Worm (Caenorhabditis elegans) whole organism, L2 larva: ENCODE measurements around the gene clec-246.

ENCODE experiments used
- C34F6.9 ChIP-seq: fragments of 150-350 bp; optimal IDR thresholded peaks from 2 replicates; lab custom pipeline; 2014; ENCODE audit warnings: missing biosample characterization, missing genetic modification characterization
- R02D3.7 ChIP-seq: fragments of 150-350 bp; optimal IDR thresholded peaks from 2 replicates; lab custom pipeline; 2014; ENCODE audit warnings: missing biosample characterization, missing genetic modification characterization
- aly-2 ChIP-seq: fragments of 150-350 bp; optimal IDR thresholded peaks from 2 replicates; lab custom pipeline; 2014; ENCODE audit warnings: missing biosample characterization, missing genetic modification characterization
- ama-1 ChIP-seq: fragments of 150-350 bp; optimal IDR thresholded peaks from 2 replicates; lab custom pipeline; 2018; ENCODE audit warnings: inconsistent platforms
- ceh-16 ChIP-seq: fragments of 150-350 bp; optimal IDR thresholded peaks from 2 replicates; lab custom pipeline; 2014; ENCODE audit warnings: missing biosample characterization, missing genetic modification characterization
- ceh-82 ChIP-seq: fragments of 150-350 bp; optimal IDR thresholded peaks from 2 replicates; lab custom pipeline; 2014; ENCODE audit warnings: missing biosample characterization, missing genetic modification characterization
- dmd-4 ChIP-seq: sonication (generic microtip); optimal IDR thresholded peaks from 2 replicates; lab custom pipeline; 2017; ENCODE audit warnings: missing biosample characterization, missing genetic modification characterization
- egl-27 ChIP-seq: sonication (generic microtip); optimal IDR thresholded peaks from 3 replicates; lab custom pipeline; 2017; ENCODE audit warnings: missing biosample characterization, missing genetic modification reagents, missing genetic modification characterization
- fos-1 ChIP-seq: fragments of 150-350 bp; optimal IDR thresholded peaks from 2 replicates; lab custom pipeline; 2014; ENCODE audit warnings: missing biosample characterization, missing genetic modification characterization
- gmeb-1 ChIP-seq: fragments of 150-350 bp; optimal IDR thresholded peaks from 2 replicates; lab custom pipeline; 2014; ENCODE audit warnings: missing biosample characterization, missing genetic modification characterization
- lin-11 ChIP-seq: fragments of 150-350 bp; sonication (generic microtip); optimal IDR thresholded peaks from 2 replicates; lab custom pipeline; 2014; ENCODE audit warnings: missing biosample characterization, missing genetic modification characterization, inconsistent platforms, mixed read lengths
- lin-13 ChIP-seq: fragments of 150-350 bp; optimal IDR thresholded peaks from 2 replicates; lab custom pipeline; 2014; ENCODE audit warnings: missing biosample characterization, missing genetic modification reagents, missing genetic modification characterization
- lin-39 ChIP-seq: fragments of 150-350 bp; optimal IDR thresholded peaks from 2 replicates; lab custom pipeline; 2014; ENCODE audit warnings: missing biosample characterization, missing genetic modification reagents, missing genetic modification characterization
- mab-5 ChIP-seq: fragments of 150-350 bp; optimal IDR thresholded peaks from 2 replicates; lab custom pipeline; 2014; ENCODE audit warnings: missing biosample characterization, missing genetic modification characterization
- mbf-1 ChIP-seq: sonication (generic microtip); optimal IDR thresholded peaks from 2 replicates; lab custom pipeline; 2017; ENCODE audit warnings: missing biosample characterization, missing genetic modification characterization
- mdl-1 ChIP-seq, 2 experiments: fragments of 150-350 bp in 1 of 2; sonication (generic microtip) in 1 of 2; optimal IDR thresholded peaks; 2 replicates each; lab custom pipeline; 2017; ENCODE audit warnings: missing biosample characterization in 2 of 2, missing genetic modification characterization in 2 of 2
- nhr-10 ChIP-seq: sonication (generic microtip); optimal IDR thresholded peaks from 2 replicates; lab custom pipeline; 2017; ENCODE audit warnings: missing biosample characterization, missing genetic modification characterization
- nhr-11 ChIP-seq: fragments of 150-350 bp; optimal IDR thresholded peaks from 2 replicates; lab custom pipeline; 2014; ENCODE audit warnings: missing biosample characterization, missing genetic modification characterization
- nhr-12 ChIP-seq: fragments of 150-350 bp; optimal IDR thresholded peaks from 2 replicates; lab custom pipeline; 2014; ENCODE audit warnings: missing biosample characterization, missing genetic modification characterization
- nhr-21 ChIP-seq: fragments of 150-350 bp; optimal IDR thresholded peaks from 2 replicates; lab custom pipeline; 2014; ENCODE audit warnings: missing biosample characterization, missing genetic modification characterization
- nhr-23 ChIP-seq: fragments of 150-350 bp; optimal IDR thresholded peaks from 2 replicates; lab custom pipeline; 2014; ENCODE audit warnings: missing biosample characterization, missing genetic modification reagents, missing genetic modification characterization
- nhr-237 ChIP-seq: fragments of 150-350 bp; optimal IDR thresholded peaks from 2 replicates; lab custom pipeline; 2014; ENCODE audit warnings: missing biosample characterization, missing genetic modification characterization
- nhr-6 ChIP-seq: fragments of 150-350 bp; optimal IDR thresholded peaks from 2 replicates; lab custom pipeline; 2014; ENCODE audit warnings: missing biosample characterization, missing genetic modification characterization
- nhr-77 ChIP-seq: fragments of 150-350 bp; optimal IDR thresholded peaks from 2 replicates; lab custom pipeline; 2014; ENCODE audit warnings: missing biosample characterization, missing genetic modification characterization
- peb-1 ChIP-seq: fragments of 150-350 bp; optimal IDR thresholded peaks from 2 replicates; lab custom pipeline; 2014; ENCODE audit warnings: missing biosample characterization, missing genetic modification characterization
- sem-4 ChIP-seq: fragments of 150-350 bp; optimal IDR thresholded peaks from 2 replicates; lab custom pipeline; 2014; ENCODE audit warnings: missing biosample characterization, missing genetic modification reagents, missing genetic modification characterization
- sma-9 ChIP-seq, 2 experiments: fragments of 150-350 bp in 1 of 2; sonication (generic microtip) in 1 of 2; optimal IDR thresholded peaks; 2 replicates each; lab custom pipeline; 2014 to 2016; ENCODE audit warnings: missing genetic modification characterization in 2 of 2, mild to moderate bottlenecking in 1 of 2, missing biosample characterization in 1 of 2, missing compliant biosample characterization in 1 of 2, missing genetic modification reagents in 1 of 2, moderate library complexity in 1 of 2
- snpc-4 ChIP-seq: fragments of 150-350 bp; optimal IDR thresholded peaks from 2 replicates; lab custom pipeline; 2014; ENCODE audit warnings: missing biosample characterization, missing genetic modification characterization
- unc-39 ChIP-seq: fragments of 150-350 bp; optimal IDR thresholded peaks from 2 replicates; lab custom pipeline; 2014; ENCODE audit warnings: missing biosample characterization, missing genetic modification characterization
- unc-55 ChIP-seq: fragments of 150-350 bp; sonication (generic microtip); optimal IDR thresholded peaks from 3 replicates; lab custom pipeline; 2014; ENCODE audit warnings: missing biosample characterization, missing genetic modification reagents, missing genetic modification characterization
- unc-62 ChIP-seq: fragments of 150-350 bp; optimal IDR thresholded peaks from 2 replicates; lab custom pipeline; 2014; ENCODE audit warnings: missing biosample characterization, missing genetic modification reagents, missing genetic modification characterization
- zag-1 ChIP-seq: fragments of 150-350 bp; optimal IDR thresholded peaks from 2 replicates; lab custom pipeline; 2014; ENCODE audit warnings: missing biosample characterization, missing genetic modification characterization
- ztf-11 ChIP-seq: sonication (generic microtip); optimal IDR thresholded peaks from 2 replicates; lab custom pipeline; 2017; ENCODE audit warnings: missing biosample characterization, missing genetic modification characterization
- ztf-4 ChIP-seq: fragments of 150-350 bp; optimal IDR thresholded peaks from 2 replicates; lab custom pipeline; 2014; ENCODE audit warnings: missing biosample characterization, missing genetic modification characterization

clec-246 gene

DNA sequence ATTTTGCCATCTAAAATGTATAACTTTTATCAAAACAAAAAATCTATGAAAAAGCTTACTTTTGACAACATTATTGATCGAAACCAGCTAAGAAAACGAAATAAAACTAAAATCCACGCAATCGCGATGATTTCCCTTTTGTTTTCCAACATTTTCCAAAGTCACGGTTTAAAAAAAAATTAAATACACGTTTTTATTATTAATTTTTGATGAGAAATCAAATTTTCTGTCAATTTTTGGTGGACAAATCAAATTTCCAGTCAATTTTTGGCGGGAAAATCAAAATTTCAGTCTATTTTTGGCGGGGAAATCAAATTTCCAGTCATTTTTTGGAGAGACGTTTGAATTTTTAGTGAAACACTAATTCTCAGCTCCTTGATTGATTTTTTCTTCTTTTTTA is 24.5 kb upstream of the clec-246 start, which contains the start of gene C14A6.5:
Gene C14A6.5 (minus strand): TSS at position 101 of the 400 bp plus-strand sequence.
- TF ChIP-seq R02D3.7 (tag; lab: Kevin White, UChicago) (no peak), lin-13 (GFP tag; lab: Kevin White, UChicago) (no peak), nhr-10 (no peak), nhr-23 (no peak), ceh-16 (tag; lab: Kevin White, UChicago) (no peak), nhr-21 (tag; lab: Kevin White, UChicago) (no peak), mab-5 (no peak), nhr-237 (tag; lab: Kevin White, UChicago) (no peak), ceh-82 (tag; lab: Kevin White, UChicago) (no peak), ama-1 (no peak), lin-39 (tag; lab: Kevin White, UChicago) (no peak), nhr-11 (tag; lab: Kevin White, UChicago) (no peak), gmeb-1 (tag; lab: Kevin White, UChicago) (no peak), aly-2 (tag; lab: Kevin White, UChicago) (no peak), ztf-11 (tag; lab: Kevin White, UChicago) (no peak), dmd-4 (tag; lab: Kevin White, UChicago) (no peak), peb-1 (tag; lab: Kevin White, UChicago) (no peak), mbf-1 (no peak), nhr-6 (tag; lab: Kevin White, UChicago) (no peak), mdl-1 (tag; optimal IDR thresholded peaks at IDR 0.05; lab: Kevin White, UChicago) (no peak)

ce11 chrV:18167161-18167560 is 22.1 kb upstream of the clec-246 start, which contains the start of gene C14A6.6:
TSS of gene C14A6.6 (minus strand) at chrV:18167261.
- TF ChIP-seq unc-62 (GFP tag; lab: Kevin White, UChicago) = no peak
- no peak for TF ChIP-seq fos-1
- TF ChIP-seq C34F6.9 (tag; lab: Kevin White, UChicago) = no peak
- no peak for TF ChIP-seq ztf-11 (tag; lab: Kevin White, UChicago)
- TF ChIP-seq, all 48 proteins: peak for 0

DNA sequence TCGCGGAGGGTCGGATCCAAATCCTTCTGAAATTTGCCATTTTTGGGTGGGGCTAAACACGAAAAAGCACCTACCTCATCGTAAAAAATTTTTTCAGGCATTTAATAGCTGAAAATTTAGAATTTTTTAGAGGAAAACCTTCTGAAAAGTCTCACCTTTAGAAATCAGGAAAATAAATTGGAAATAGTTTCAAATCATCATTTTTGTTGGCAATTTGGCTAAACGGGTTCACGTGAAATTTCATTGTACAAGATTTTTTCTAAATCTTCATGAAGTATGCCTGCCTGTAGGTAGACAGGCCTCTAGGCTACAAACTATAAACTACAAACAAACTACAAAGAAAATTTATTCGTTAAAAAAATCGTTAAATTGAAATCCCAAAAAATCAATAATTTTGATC is 21.0 kb upstream of the clec-246 start, which contains the start of gene C14A6.7:
Gene C14A6.7 (minus strand): TSS at position 101 of the 400 bp plus-strand sequence.
- TF ChIP-seq nhr-23 (no peak), lin-11 (tag; lab: Kevin White, UChicago) (no peak), nhr-77 (no peak)

DNA sequence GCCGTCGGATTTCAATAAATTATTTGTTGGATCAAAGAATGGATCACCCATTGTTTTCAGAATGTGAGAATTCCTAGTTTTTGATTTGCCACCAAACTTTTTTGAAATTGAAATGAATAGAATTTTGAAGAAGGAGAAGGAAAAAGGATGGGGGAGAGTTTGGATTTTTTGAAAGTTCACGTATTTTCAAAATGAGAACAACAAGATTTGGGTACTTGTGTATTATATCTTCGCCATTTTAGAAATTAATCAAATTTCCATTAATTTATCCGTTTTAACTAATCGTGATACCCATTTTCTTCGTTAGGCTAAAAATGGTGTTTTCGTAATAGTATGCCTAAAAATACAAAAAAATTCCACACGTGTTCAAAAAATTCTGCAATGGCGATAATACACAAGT is 17.7 kb upstream of the clec-246 start, which contains the start of gene C14A6.8:
Gene C14A6.8 (minus strand): TSS at position 101 of the 400 bp plus-strand sequence.
- TF ChIP-seq lin-39 (tag; lab: Kevin White, UChicago) (no peak), ceh-16 (tag; lab: Kevin White, UChicago) (no peak), ztf-11 (tag; lab: Kevin White, UChicago) (no peak), nhr-21 (tag; lab: Kevin White, UChicago) (no peak), nhr-12 (tag; lab: Kevin White, UChicago) (no peak), sma-9 (GFP tag; optimal IDR thresholded peaks at IDR 0.05; lab: Kevin White, UChicago) (no peak), sma-9 (tag; optimal IDR thresholded peaks at IDR 0.05; lab: Kevin White, UChicago) (no peak), ceh-82 (tag; lab: Kevin White, UChicago) (no peak), gmeb-1 (tag; lab: Kevin White, UChicago) (no peak), unc-55 (GFP tag; lab: Kevin White, UChicago) (no peak), unc-39 (tag; lab: Kevin White, UChicago) (no peak), ztf-4 (tag; lab: Kevin White, UChicago) (no peak), snpc-4 (no peak), nhr-237 (tag; lab: Kevin White, UChicago) (no peak)

- TF ChIP-seq nhr-23 = no peak
- TF ChIP-seq nhr-12 (tag; lab: Kevin White, UChicago) = no peak
- TF ChIP-seq ama-1 = no peak
- no peak for TF ChIP-seq zag-1 (tag; lab: Kevin White, UChicago)
- TF ChIP-seq egl-27 (tag; lab: Kevin White, UChicago) = no peak
- TF ChIP-seq peb-1 (tag; lab: Kevin White, UChicago) = no peak
- no peak for TF ChIP-seq sem-4 (tag; lab: Kevin White, UChicago)
- no peak for TF ChIP-seq mab-5
- no peak for TF ChIP-seq mbf-1
- TF ChIP-seq sma-9 (GFP tag; optimal IDR thresholded peaks at IDR 0.05; lab: Kevin White, UChicago) = no peak
- TF ChIP-seq sma-9 (tag; optimal IDR thresholded peaks at IDR 0.05; lab: Kevin White, UChicago) = no peak
- no peak for TF ChIP-seq nhr-10
- TF ChIP-seq, all 48 proteins: peak for 0
Measured at ce11 chrV:18178659-18179058, 10.6 kb upstream of the clec-246 start, which contains the start of gene C31G12.4. TSS of gene C31G12.4 (minus strand) at chrV:18178759.
